Worm (Caenorhabditis elegans) whole organism, late embryonic: Measurements from ENCODE around the gene mrpl-44.

ENCODE experiments used
- C08G9.2 ChIP-seq: sonication (generic microtip); optimal IDR thresholded peaks from 2 replicates; lab custom pipeline; 2016; ENCODE audit warnings: mild to moderate bottlenecking, missing genetic modification characterization, moderate library complexity, missing compliant biosample characterization
- C38D4.7 ChIP-seq: fragments of 200-800 bp; sonication (Bioruptor generic); optimal IDR thresholded peaks from 2 replicates; lab custom pipeline; 2018; ENCODE audit warnings: mild to moderate bottlenecking, missing genetic modification characterization, moderate library complexity, missing compliant biosample characterization
- F13H6.1 ChIP-seq: sonication (generic microtip); optimal IDR thresholded peaks from 2 replicates; lab custom pipeline; 2016; ENCODE audit warnings: missing genetic modification characterization, missing compliant biosample characterization
- K02D7.2 ChIP-seq: sonication (generic microtip); optimal IDR thresholded peaks from 2 replicates; lab custom pipeline; 2017; ENCODE audit warnings: mild to moderate bottlenecking, missing genetic modification characterization, missing compliant biosample characterization
- T23F11.4 ChIP-seq: fragments of 200-800 bp; sonication (Bioruptor generic); optimal IDR thresholded peaks from 2 replicates; lab custom pipeline; 2018; ENCODE audit warnings: mild to moderate bottlenecking, missing genetic modification characterization, missing compliant biosample characterization
- Y22D7AL.16 ChIP-seq: sonication (generic microtip); optimal IDR thresholded peaks from 2 replicates; lab custom pipeline; 2016; ENCODE audit warnings: missing genetic modification characterization, missing compliant biosample characterization
- ahr-1 ChIP-seq: sonication (generic microtip); optimal IDR thresholded peaks from 2 replicates; lab custom pipeline; 2016; ENCODE audit warnings: missing genetic modification characterization, missing compliant biosample characterization
- ama-1 ChIP-seq: fragments of 150-350 bp; optimal IDR thresholded peaks from 2 replicates; lab custom pipeline; 2014
- ceh-18 ChIP-seq: sonication (generic microtip); optimal IDR thresholded peaks from 2 replicates; lab custom pipeline; 2016; ENCODE audit warnings: missing genetic modification characterization, missing compliant biosample characterization
- ceh-19 ChIP-seq: fragments of 200-800 bp; sonication (Bioruptor generic); optimal IDR thresholded peaks from 2 replicates; lab custom pipeline; 2018; ENCODE audit warnings: mild to moderate bottlenecking, missing genetic modification characterization, missing compliant biosample characterization
- ceh-2 ChIP-seq: sonication (generic microtip); optimal IDR thresholded peaks from 2 replicates; lab custom pipeline; 2016; ENCODE audit warnings: missing genotype, missing genetic modification characterization, missing compliant biosample characterization
- ceh-24 ChIP-seq: sonication (generic microtip); optimal IDR thresholded peaks from 2 replicates; lab custom pipeline; 2016; ENCODE audit warnings: mild to moderate bottlenecking, missing genetic modification characterization, missing compliant biosample characterization
- ceh-30 ChIP-seq: fragments of 150-350 bp; optimal IDR thresholded peaks from 2 replicates; lab custom pipeline; 2014; ENCODE audit warnings: missing biosample characterization, missing genetic modification characterization
- ceh-31 ChIP-seq: sonication (generic microtip); optimal IDR thresholded peaks from 2 replicates; lab custom pipeline; 2016; ENCODE audit warnings: missing genetic modification characterization, missing compliant biosample characterization
- ceh-34 ChIP-seq: sonication (generic microtip); optimal IDR thresholded peaks from 2 replicates; lab custom pipeline; 2016; ENCODE audit warnings: mild to moderate bottlenecking, missing genetic modification characterization, missing compliant biosample characterization
- ceh-48 ChIP-seq: sonication (generic microtip); optimal IDR thresholded peaks from 2 replicates; lab custom pipeline; 2016; ENCODE audit warnings: missing genetic modification characterization, inconsistent platforms, missing compliant biosample characterization
- ceh-6 ChIP-seq: fragments of 200-800 bp; sonication (Bioruptor generic); optimal IDR thresholded peaks from 2 replicates; lab custom pipeline; 2018; ENCODE audit warnings: mild to moderate bottlenecking, missing genetic modification characterization, missing compliant biosample characterization
- ceh-9 ChIP-seq: sonication (generic microtip); optimal IDR thresholded peaks from 2 replicates; lab custom pipeline; 2016; ENCODE audit warnings: mild to moderate bottlenecking, missing genetic modification characterization, inconsistent platforms, missing compliant biosample characterization
- che-1 ChIP-seq: sonication (generic microtip); optimal IDR thresholded peaks from 2 replicates; lab custom pipeline; 2016; ENCODE audit warnings: mild to moderate bottlenecking, missing genetic modification characterization, missing compliant biosample characterization
- dmd-4 ChIP-seq: sonication (generic microtip); optimal IDR thresholded peaks from 2 replicates; lab custom pipeline; 2016; ENCODE audit warnings: borderline replicate concordance, missing genetic modification characterization, missing compliant biosample characterization
- ets-4 ChIP-seq: sonication (generic microtip); optimal IDR thresholded peaks from 2 replicates; lab custom pipeline; 2016; ENCODE audit warnings: missing genetic modification characterization, missing compliant biosample characterization
- fkh-6 ChIP-seq: sonication (generic microtip); optimal IDR thresholded peaks from 2 replicates; lab custom pipeline; 2016; ENCODE audit warnings: missing genetic modification characterization, missing compliant biosample characterization
- gmeb-2 ChIP-seq: sonication (generic microtip); optimal IDR thresholded peaks from 2 replicates; lab custom pipeline; 2016; ENCODE audit warnings: missing genetic modification characterization, inconsistent platforms, missing compliant biosample characterization
- hlh-30 ChIP-seq: sonication (generic microtip); optimal IDR thresholded peaks from 2 replicates; lab custom pipeline; 2017; ENCODE audit warnings: antibody characterized with exemption, missing genetic modification characterization, missing compliant biosample characterization; ENCODE audit not compliant: insufficient read depth
- hlh-6 ChIP-seq: sonication (generic microtip); optimal IDR thresholded peaks from 2 replicates; lab custom pipeline; 2016; ENCODE audit warnings: missing genotype, missing genetic modification characterization, missing compliant biosample characterization
- lin-11 ChIP-seq: fragments of 200-800 bp; sonication (Bioruptor generic); optimal IDR thresholded peaks from 2 replicates; lab custom pipeline; 2018; ENCODE audit warnings: mild to moderate bottlenecking, missing genetic modification characterization, missing compliant biosample characterization
- madf-2 ChIP-seq: sonication (generic microtip); optimal IDR thresholded peaks from 2 replicates; lab custom pipeline; 2017; ENCODE audit warnings: missing genetic modification characterization, missing compliant biosample characterization
- mec-3 ChIP-seq: sonication (generic microtip); optimal IDR thresholded peaks from 2 replicates; lab custom pipeline; 2016; ENCODE audit warnings: borderline replicate concordance, missing genetic modification characterization, missing compliant biosample characterization
- nhr-11 ChIP-seq: fragments of 150-350 bp; optimal IDR thresholded peaks from 2 replicates; lab custom pipeline; 2014; ENCODE audit warnings: missing biosample characterization, missing genetic modification characterization
- nhr-232 ChIP-seq: sonication (generic microtip); optimal IDR thresholded peaks from 2 replicates; lab custom pipeline; 2016; ENCODE audit warnings: missing genetic modification characterization, missing compliant biosample characterization
- odd-2 ChIP-seq: sonication (generic microtip); optimal IDR thresholded peaks from 2 replicates; lab custom pipeline; 2017; ENCODE audit warnings: antibody characterized with exemption, mild to moderate bottlenecking, missing genetic modification characterization, missing compliant biosample characterization
- pag-3 ChIP-seq: sonication (generic microtip); optimal IDR thresholded peaks from 2 replicates; lab custom pipeline; 2016; ENCODE audit warnings: missing compliant biosample characterization, missing genetic modification characterization, borderline replicate concordance
- pat-9 ChIP-seq: fragments of 200-800 bp; sonication (Bioruptor generic); optimal IDR thresholded peaks from 2 replicates; lab custom pipeline; 2018; ENCODE audit warnings: mild to moderate bottlenecking, missing genetic modification characterization, moderate library complexity, missing compliant biosample characterization
- pax-1 ChIP-seq: fragments of 150-350 bp; optimal IDR thresholded peaks from 2 replicates; lab custom pipeline; 2014; ENCODE audit warnings: missing biosample characterization, missing genetic modification characterization
- pha-2 ChIP-seq: sonication (generic microtip); optimal IDR thresholded peaks from 2 replicates; lab custom pipeline; 2017; ENCODE audit warnings: mild to moderate bottlenecking, missing genetic modification characterization, missing compliant biosample characterization
- pqm-1 ChIP-seq: sonication (generic microtip); optimal IDR thresholded peaks from 2 replicates; lab custom pipeline; 2016; ENCODE audit warnings: missing genetic modification characterization, missing compliant biosample characterization
- pros-1 ChIP-seq: fragments of 150-350 bp; optimal IDR thresholded peaks from 2 replicates; lab custom pipeline; 2014; ENCODE audit warnings: missing biosample characterization, missing genetic modification reagents, missing genetic modification characterization
- rnt-1 ChIP-seq: sonication (generic microtip); optimal IDR thresholded peaks from 2 replicates; lab custom pipeline; 2016; ENCODE audit warnings: missing genetic modification characterization, missing compliant biosample characterization
- sdc-2 ChIP-seq: sonication (generic microtip); optimal IDR thresholded peaks from 2 replicates; lab custom pipeline; 2016; ENCODE audit warnings: missing genotype, missing genetic modification characterization, missing compliant biosample characterization
- sox-4 ChIP-seq: sonication (generic microtip); optimal IDR thresholded peaks from 2 replicates; lab custom pipeline; 2017; ENCODE audit warnings: mild to moderate bottlenecking, missing genetic modification characterization, inconsistent platforms, missing compliant biosample characterization
- syd-9 ChIP-seq: sonication (generic microtip); optimal IDR thresholded peaks from 2 replicates; lab custom pipeline; 2016; ENCODE audit warnings: mild to moderate bottlenecking, missing genetic modification characterization, moderate library complexity, missing compliant biosample characterization
- ttx-3 ChIP-seq: sonication (generic microtip); optimal IDR thresholded peaks from 2 replicates; lab custom pipeline; 2016; ENCODE audit warnings: missing genetic modification reagents, missing genetic modification characterization, missing compliant biosample characterization
- unc-3 ChIP-seq, 2 experiments: fragments of 200-800 bp in 1 of 2; sonication (Bioruptor generic) in 1 of 2; sonication (generic microtip) in 1 of 2; conservative IDR thresholded peaks in 1 of 2; optimal IDR thresholded peaks in 1 of 2; 2 replicates each; pipeline versions ENCODE4 v1.3.6 to Lab custom; 2016 to 2022; ENCODE audit warnings: missing compliant biosample characterization in 2 of 2, missing genetic modification characterization in 2 of 2, missing genetic modification reagents in 1 of 2
- unc-42 ChIP-seq: sonication (generic microtip); optimal IDR thresholded peaks from 2 replicates; lab custom pipeline; 2016; ENCODE audit warnings: missing genotype, missing genetic modification characterization, missing compliant biosample characterization
- unc-86 ChIP-seq: sonication (generic microtip); optimal IDR thresholded peaks from 2 replicates; lab custom pipeline; 2016; ENCODE audit warnings: missing genetic modification characterization, missing compliant biosample characterization
- zip-5 ChIP-seq: sonication (generic microtip); optimal IDR thresholded peaks from 2 replicates; lab custom pipeline; 2016; ENCODE audit warnings: missing genetic modification characterization, missing compliant biosample characterization
- ztf-16 ChIP-seq: sonication (generic microtip); optimal IDR thresholded peaks from 2 replicates; lab custom pipeline; 2017; ENCODE audit warnings: missing genetic modification characterization, missing compliant biosample characterization

The mrpl-44 gene

ce11 chrIII:9071372-9071771, 17.8 kb downstream of the mrpl-44 start, which contains the start of gene lin-12:
lin-12 (minus strand) TSS chrIII:9071472.
- no peak for TF ChIP-seq ceh-2 (tag; lab: Kevin White, UChicago)
- no peak for TF ChIP-seq ceh-34 (tag; lab: Kevin White, UChicago)
- no peak for TF ChIP-seq syd-9
- TF ChIP-seq unc-3 (GFP tag; conservative IDR thresholded peaks at IDR 0.05; lab: Robert Waterston, UW), result no peak
- no peak for TF ChIP-seq unc-3 (tag; optimal IDR thresholded peaks at IDR 0.05; lab: Kevin White, UChicago)
- no peak for TF ChIP-seq ceh-30 (tag; lab: Kevin White, UChicago)
- TF ChIP-seq K02D7.2 (tag; lab: Kevin White, UChicago), result no peak
- no peak for TF ChIP-seq ceh-31
- no peak for TF ChIP-seq madf-2
- TF ChIP-seq, all 69 proteins: peak for 0

ce11 chrIII:9069712-9070111, 19.5 kb downstream of the mrpl-44 start:
- no peak for TF ChIP-seq mec-3 (tag; lab: Kevin White, UChicago)
- TF ChIP-seq pha-2, result no peak
- no peak for TF ChIP-seq pag-3 (tag; lab: Kevin White, UChicago)
- no peak for TF ChIP-seq T23F11.4 (GFP tag; lab: Kevin White, UChicago)
- TF ChIP-seq sox-4, result no peak
- no peak for TF ChIP-seq ahr-1 (tag; lab: Kevin White, UChicago)
- no peak for TF ChIP-seq hlh-6
- no peak for TF ChIP-seq unc-86 (tag; lab: Kevin White, UChicago)
- no peak for TF ChIP-seq dmd-4
- no peak for TF ChIP-seq syd-9
- no peak for TF ChIP-seq sdc-2 (tag; lab: Kevin White, UChicago)
- no peak for TF ChIP-seq che-1
- TF ChIP-seq ama-1 (lab: Kevin White, UChicago), result no peak
- TF ChIP-seq fkh-6 (tag; lab: Kevin White, UChicago), result no peak
- TF ChIP-seq odd-2 (tag; lab: Kevin White, UChicago), result no peak
- no peak for TF ChIP-seq pros-1 (tag; lab: Kevin White, UChicago)
- no peak for TF ChIP-seq madf-2

- no peak for TF ChIP-seq unc-42 (tag; lab: Kevin White, UChicago)
- TF ChIP-seq ceh-24, result no peak
- TF ChIP-seq ceh-6, result no peak
- no peak for TF ChIP-seq ceh-19 (GFP tag; lab: Kevin White, UChicago)
- no peak for TF ChIP-seq C38D4.7 (GFP tag; lab: Kevin White, UChicago)
- no peak for TF ChIP-seq Y22D7AL.16
- TF ChIP-seq ceh-18 (tag; lab: Kevin White, UChicago), result no peak
- TF ChIP-seq ceh-31, result no peak
- no peak for TF ChIP-seq F13H6.1
- TF ChIP-seq unc-3 (GFP tag; conservative IDR thresholded peaks at IDR 0.05; lab: Robert Waterston, UW), result no peak
- TF ChIP-seq unc-3 (tag; optimal IDR thresholded peaks at IDR 0.05; lab: Kevin White, UChicago), result no peak
- TF ChIP-seq C08G9.2, result no peak
- no peak for TF ChIP-seq zip-5 (tag; lab: Kevin White, UChicago)
- TF ChIP-seq nhr-232, result no peak
- no peak for TF ChIP-seq T23F11.4 (GFP tag; lab: Kevin White, UChicago)
- TF ChIP-seq ztf-16, result no peak
- TF ChIP-seq pax-1, result no peak
Measured at ce11 chrIII:9060267-9060666, 28.9 kb downstream of the mrpl-44 start.

ce11 chrIII:9058959-9059534, 30.1 kb downstream of the mrpl-44 start, which contains the start of gene gst-1:
gst-1 (plus strand) TSS chrIII:9059331.
- TF ChIP-seq lin-11 (tag; lab: Kevin White, UChicago), result no peak
- TF ChIP-seq ets-4 (tag; lab: Kevin White, UChicago), result no peak
- no peak for TF ChIP-seq pqm-1 (tag; lab: Kevin White, UChicago)
- TF ChIP-seq nhr-11 (tag; lab: Kevin White, UChicago), result no peak
- TF ChIP-seq che-1, result no peak
- no peak for TF ChIP-seq gmeb-2 (tag; lab: Kevin White, UChicago)
- TF ChIP-seq ttx-3, result no peak
- TF ChIP-seq ceh-48 (tag; lab: Kevin White, UChicago), result no peak
- no peak for TF ChIP-seq madf-2
- TF ChIP-seq ama-1 (lab: Kevin White, UChicago), result no peak
- TF ChIP-seq fkh-6 (tag; lab: Kevin White, UChicago), result no peak
- no peak for TF ChIP-seq ceh-9 (tag; lab: Kevin White, UChicago)
- no peak for TF ChIP-seq rnt-1 (tag; lab: Kevin White, UChicago)
- TF ChIP-seq ceh-24, result no peak
- no peak for TF ChIP-seq hlh-30 (tag; lab: Kevin White, UChicago)
- TF ChIP-seq pha-2, result no peak
- TF ChIP-seq pat-9, result no peak
